Fruit fly (Drosophila melanogaster) whole organism, embryonic: ENCODE data around the gene Ciz1.
A peak's percentile ranks its signal among the peaks of the same experiment; 100 is the strongest.

Source experiments
- Aef1 ChIP-seq: fragments of 200-800 bp; sonication (Bioruptor generic); IDR thresholded peaks from 3 replicates; pipeline ENCODE4 v1.3.6; 2022; ENCODE audit warnings: missing biosample characterization, missing genetic modification characterization
- BtbVII ChIP-seq: fragments of 200-800 bp; sonication (Bioruptor generic); optimal IDR thresholded peaks from 3 replicates; lab custom pipeline; 2017; ENCODE audit warnings: missing biosample characterization, mild to moderate bottlenecking, missing genetic modification characterization
- CG10321 ChIP-seq: fragments of 200-800 bp; sonication (Bioruptor generic); IDR thresholded peaks from 2 replicates; pipeline ENCODE4 v1.3.6; 2022; ENCODE audit warnings: missing biosample characterization, missing genetic modification characterization
- CG11560 ChIP-seq: fragments of 200-800 bp; sonication (Bioruptor generic); IDR thresholded peaks from 3 replicates; pipeline ENCODE4 v1.3.6; 2022; ENCODE audit warnings: missing biosample characterization, missing genetic modification characterization
- CG12104 ChIP-seq: fragments of 200-800 bp; sonication (Bioruptor generic); optimal IDR thresholded peaks from 3 replicates; lab custom pipeline; 2016; ENCODE audit warnings: missing biosample characterization, missing genetic modification characterization
- CG12219 ChIP-seq: fragments of 200-800 bp; sonication (Bioruptor generic); optimal IDR thresholded peaks from 3 replicates; lab custom pipeline; 2018; ENCODE audit warnings: missing biosample characterization, mild to moderate bottlenecking, missing genetic modification characterization
- CG12236 ChIP-seq: fragments of 200-800 bp; sonication (Bioruptor generic); optimal IDR thresholded peaks from 2 replicates; lab custom pipeline; 2016; ENCODE audit warnings: missing biosample characterization, missing genetic modification characterization
- CG12769 ChIP-seq: fragments of 200-800 bp; sonication (Bioruptor generic); optimal IDR thresholded peaks from 2 replicates; lab custom pipeline; 2019; ENCODE audit warnings: missing biosample characterization, mild to moderate bottlenecking, missing genetic modification characterization, moderate library complexity
- CG14667 ChIP-seq: fragments of 200-800 bp; sonication (Bioruptor generic); IDR thresholded peaks from 2 replicates; pipeline ENCODE4 v1.3.6; 2022; ENCODE audit warnings: missing biosample characterization, missing genetic modification characterization
- CG14710 ChIP-seq: fragments of 200-800 bp; sonication (Bioruptor generic); optimal IDR thresholded peaks from 3 replicates; lab custom pipeline; 2019; ENCODE audit warnings: missing biosample characterization, mild to moderate bottlenecking, missing genetic modification characterization, moderate library complexity
- CG1603 ChIP-seq: fragments of 200-800 bp; sonication (Bioruptor generic); optimal IDR thresholded peaks from 2 replicates; lab custom pipeline; 2019; ENCODE audit warnings: missing biosample characterization, mild to moderate bottlenecking, missing genetic modification characterization, moderate library complexity
- CG17359 ChIP-seq: fragments of 200-800 bp; sonication (Bioruptor generic); optimal IDR thresholded peaks from 3 replicates; lab custom pipeline; 2018; ENCODE audit warnings: missing biosample characterization, mild to moderate bottlenecking, missing genetic modification characterization, moderate library complexity
- CG17568 ChIP-seq: fragments of 200-800 bp; sonication (Bioruptor generic); optimal IDR thresholded peaks from 2 replicates; lab custom pipeline; 2018; ENCODE audit warnings: missing biosample characterization, mild to moderate bottlenecking, missing genetic modification characterization, moderate library complexity
- CG17612 ChIP-seq: fragments of 200-800 bp; sonication (Bioruptor generic); IDR thresholded peaks from 2 replicates; pipeline ENCODE4 v1.3.6; 2022; ENCODE audit warnings: missing biosample characterization, missing genetic modification characterization
- CG30403 ChIP-seq: fragments of 200-800 bp; sonication (Bioruptor generic); optimal IDR thresholded peaks from 3 replicates; lab custom pipeline; 2016; ENCODE audit warnings: missing biosample characterization, missing genetic modification characterization
- CG32772 ChIP-seq: fragments of 200-800 bp; sonication (Bioruptor generic); IDR thresholded peaks from 2 replicates; pipeline ENCODE4 v1.3.6; 2022; ENCODE audit warnings: missing biosample characterization, missing genetic modification characterization
- CG3407 ChIP-seq: fragments of 200-800 bp; sonication (Bioruptor generic); optimal IDR thresholded peaks from 2 replicates; lab custom pipeline; 2018; ENCODE audit warnings: missing biosample characterization, mild to moderate bottlenecking, missing genetic modification characterization
- CG6683 ChIP-seq: fragments of 200-800 bp; sonication (Bioruptor generic); optimal IDR thresholded peaks from 2 replicates; lab custom pipeline; 2017; ENCODE audit warnings: missing biosample characterization, mild to moderate bottlenecking, missing genetic modification characterization, missing genetic modification reagents
- CG6791 ChIP-seq: fragments of 200-800 bp; sonication (Bioruptor generic); IDR thresholded peaks from 3 replicates; pipeline ENCODE4 v1.3.6; 2022; ENCODE audit warnings: missing biosample characterization, missing genetic modification characterization; ENCODE audit not compliant: partially characterized antibody
- CG6854 ChIP-seq: fragments of 200-800 bp; sonication (Bioruptor generic); optimal IDR thresholded peaks from 3 replicates; lab custom pipeline; 2017; ENCODE audit warnings: missing biosample characterization, mild to moderate bottlenecking, missing genetic modification characterization
- CG9876 ChIP-seq: fragments of 200-800 bp; sonication (Bioruptor generic); optimal IDR thresholded peaks from 2 replicates; lab custom pipeline; 2016; ENCODE audit warnings: missing biosample characterization, missing genetic modification characterization
- Deaf1 ChIP-seq: fragments of 200-800 bp; optimal IDR thresholded peaks from 3 replicates; lab custom pipeline; 2019; ENCODE audit warnings: missing biosample characterization, mild to moderate bottlenecking, missing genetic modification characterization, moderate library complexity
- E2f1 ChIP-seq: fragments of 200-800 bp; sonication (Bioruptor generic); IDR thresholded peaks from 2 replicates; pipeline ENCODE4 v1.3.6; 2022; ENCODE audit warnings: missing biosample characterization, missing genetic modification characterization
- H2.0 ChIP-seq: fragments of 200-800 bp; sonication (Bioruptor generic); IDR thresholded peaks from 2 replicates; pipeline ENCODE4 v1.3.6; 2022; ENCODE audit warnings: missing biosample characterization, missing genetic modification characterization
- HLH54F ChIP-seq: fragments of 200-800 bp; sonication (Bioruptor generic); optimal IDR thresholded peaks from 3 replicates; lab custom pipeline; 2016; ENCODE audit warnings: missing biosample characterization, missing genetic modification characterization
- HLHmδ ChIP-seq: fragments of 200-800 bp; sonication (Bioruptor generic); optimal IDR thresholded peaks from 2 replicates; lab custom pipeline; 2018; ENCODE audit warnings: missing biosample characterization, mild to moderate bottlenecking, missing genetic modification characterization, moderate library complexity
- NC2β ChIP-seq: fragments of 200-800 bp; sonication (Bioruptor generic); optimal IDR thresholded peaks from 2 replicates; lab custom pipeline; 2016; ENCODE audit warnings: missing biosample characterization, missing genetic modification characterization
- NFAT ChIP-seq: fragments of 200-800 bp; sonication (Bioruptor generic); IDR thresholded peaks from 2 replicates; pipeline ENCODE4 v1.3.6; 2022; ENCODE audit warnings: missing biosample characterization, missing genetic modification characterization
- Optix ChIP-seq: fragments of 200-800 bp; sonication (Bioruptor generic); IDR thresholded peaks from 3 replicates; pipeline ENCODE4 v1.3.6; 2022; ENCODE audit warnings: missing biosample characterization, missing genetic modification characterization
- Rfx ChIP-seq: fragments of 200-800 bp; sonication (Bioruptor generic); IDR thresholded peaks from 2 replicates; pipeline ENCODE4 v1.3.6; 2022; ENCODE audit warnings: missing biosample characterization, missing genetic modification characterization
- bbx ChIP-seq: fragments of 200-800 bp; sonication (Bioruptor generic); IDR thresholded peaks from 2 replicates; pipeline ENCODE4 v1.3.6; 2022; ENCODE audit warnings: missing biosample characterization, missing genetic modification characterization; ENCODE audit not compliant: partially characterized antibody
- bsh ChIP-seq, 2 experiments: fragments of 200-800 bp; sonication (Bioruptor generic); optimal IDR thresholded peaks; 2 replicates each; lab custom pipeline; 2017 to 2018; ENCODE audit warnings: mild to moderate bottlenecking in 2 of 2, missing biosample characterization in 2 of 2, missing genetic modification characterization in 2 of 2, moderate library complexity in 1 of 2
- grau ChIP-seq: fragments of 200-800 bp; optimal IDR thresholded peaks from 3 replicates; lab custom pipeline; 2019; ENCODE audit warnings: missing biosample characterization, mild to moderate bottlenecking, missing genetic modification characterization, moderate library complexity
- grn ChIP-seq: fragments of 200-800 bp; sonication (Bioruptor generic); optimal IDR thresholded peaks from 3 replicates; lab custom pipeline; 2017; ENCODE audit warnings: missing biosample characterization, missing genetic modification characterization
- gt ChIP-seq: fragments of 200-800 bp; sonication (Bioruptor generic); IDR thresholded peaks from 2 replicates; pipeline ENCODE4 v1.3.6; 2022; ENCODE audit warnings: missing biosample characterization, missing genetic modification characterization
- h ChIP-seq: fragments of >200 bp; optimal IDR thresholded peaks from 2 replicates; lab custom pipeline; 2017
- her ChIP-seq: fragments of 200-800 bp; sonication (Bioruptor generic); optimal IDR thresholded peaks from 2 replicates; lab custom pipeline; 2016; ENCODE audit warnings: missing biosample characterization, missing genetic modification characterization
- kay ChIP-seq: fragments of 200-800 bp; sonication (Bioruptor generic); optimal IDR thresholded peaks from 2 replicates; lab custom pipeline; 2016; ENCODE audit warnings: missing biosample characterization, missing genetic modification characterization
- maf-S ChIP-seq: fragments of 200-800 bp; sonication (Bioruptor generic); optimal IDR thresholded peaks from 2 replicates; lab custom pipeline; 2016; ENCODE audit warnings: missing biosample characterization, missing genetic modification characterization
- pb ChIP-seq: fragments of 200-800 bp; sonication (Bioruptor generic); optimal IDR thresholded peaks from 3 replicates; lab custom pipeline; 2016; ENCODE audit warnings: missing biosample characterization, missing genetic modification characterization
- pum ChIP-seq: fragments of 200-800 bp; sonication (Bioruptor generic); optimal IDR thresholded peaks from 2 replicates; lab custom pipeline; 2016; ENCODE audit warnings: missing biosample characterization, missing genetic modification characterization
- salm ChIP-seq: fragments of 200-800 bp; sonication (Bioruptor generic); optimal IDR thresholded peaks from 2 replicates; lab custom pipeline; 2018; ENCODE audit warnings: missing biosample characterization, mild to moderate bottlenecking, missing genetic modification characterization
- schlank ChIP-seq: fragments of 200-800 bp; sonication (Bioruptor generic); optimal IDR thresholded peaks from 2 replicates; lab custom pipeline; 2018; ENCODE audit warnings: missing biosample characterization, mild to moderate bottlenecking, missing genetic modification characterization
- sd ChIP-seq: fragments of 200-800 bp; sonication (Bioruptor generic); optimal IDR thresholded peaks from 3 replicates; lab custom pipeline; 2018; ENCODE audit warnings: missing biosample characterization, mild to moderate bottlenecking, missing genetic modification characterization, moderate library complexity
- sim ChIP-seq: fragments of 200-800 bp; sonication (Bioruptor generic); IDR thresholded peaks from 2 replicates; pipeline ENCODE4 v1.3.6; 2022; ENCODE audit warnings: missing biosample characterization, missing genetic modification characterization
- sna ChIP-seq: fragments of 200-800 bp; sonication (Bioruptor generic); IDR thresholded peaks from 2 replicates; pipeline ENCODE4 v1.3.6; 2022; ENCODE audit warnings: missing biosample characterization, missing genetic modification characterization; ENCODE audit not compliant: partially characterized antibody
- sqz ChIP-seq: fragments of 200-800 bp; sonication (Bioruptor generic); optimal IDR thresholded peaks from 3 replicates; lab custom pipeline; 2018; ENCODE audit warnings: missing biosample characterization, mild to moderate bottlenecking, missing genetic modification characterization
- tll ChIP-seq, 2 experiments: fragments of 200-800 bp in 1 of 2; fragments of >200 bp in 1 of 2; sonication (Bioruptor generic) in 1 of 2; optimal IDR thresholded peaks; 2 replicates each; lab custom pipeline; 2017 to 2019; ENCODE audit warnings: missing biosample characterization in 2 of 2, missing genetic modification characterization in 2 of 2, mild to moderate bottlenecking in 1 of 2, moderate library complexity in 1 of 2
- ttk ChIP-seq: fragments of 200-800 bp; sonication (Bioruptor generic); IDR thresholded peaks from 2 replicates; pipeline ENCODE4 v2.1.2; 2022; ENCODE audit warnings: missing biosample characterization, missing genetic modification characterization
- unc-4 ChIP-seq: fragments of 200-800 bp; sonication (Bioruptor generic); IDR thresholded peaks from 2 replicates; pipeline ENCODE4 v1.3.6; 2022; ENCODE audit warnings: missing biosample characterization, missing genetic modification characterization; ENCODE audit not compliant: partially characterized antibody
- wek ChIP-seq: fragments of 200-800 bp; sonication (Bioruptor generic); optimal IDR thresholded peaks from 3 replicates; lab custom pipeline; 2018; ENCODE audit warnings: missing biosample characterization, mild to moderate bottlenecking, missing genetic modification characterization, moderate library complexity

The Ciz1 gene

dm6 chr3L:9893983-9894382 lies 29.5 kb downstream of the Ciz1 start:
- TF ChIP-seq Aef1 (GFP tag; lab: Robert Waterston, UW) (no peak), ttk (GFP tag; lab: Robert Waterston, UW) (no peak), CG1603 (no peak), CG12104 (GFP tag; lab: Kevin White, UChicago) (no peak), sim (GFP tag; lab: Robert Waterston, UW) (no peak), CG14710 (tag; lab: Kevin White, UChicago) (no peak), CG6683 (no peak), pb (GFP tag; lab: Kevin White, UChicago) (no peak), H2.0 (no peak), E2f1 (GFP tag; lab: Robert Waterston, UW) (no peak), HLHmδ (GFP tag; lab: Kevin White, UChicago) (no peak), grau (no peak), sqz (GFP tag; lab: Kevin White, UChicago) (no peak), grn (no peak), CG6854 (GFP tag; lab: Kevin White, UChicago) (no peak), HLH54F (no peak), bsh (GFP tag; optimal IDR thresholded peaks at IDR 0.05; lab: Kevin White, UChicago) (no peak), BtbVII (GFP tag; lab: Kevin White, UChicago) (no peak)

- TF ChIP-seq schlank (tag; lab: Kevin White, UChicago) = no peak
- no peak for TF ChIP-seq her (GFP tag; lab: Kevin White, UChicago)
- no peak for TF ChIP-seq CG17359
- no peak for TF ChIP-seq CG12769 (tag; lab: Kevin White, UChicago)
- no peak for TF ChIP-seq sna
- TF ChIP-seq h = no peak
- no peak for TF ChIP-seq unc-4
- TF ChIP-seq tll (GFP tag; optimal IDR thresholded peaks at IDR 0.05; lab: Kevin White, UChicago) = no peak
- no peak for TF ChIP-seq Optix (GFP tag; lab: Robert Waterston, UW)
- no peak for TF ChIP-seq CG3407 (GFP tag; lab: Kevin White, UChicago)
- TF ChIP-seq CG12219 (GFP tag; lab: Kevin White, UChicago) = no peak
- TF ChIP-seq CG12236 = no peak
- no peak for TF ChIP-seq NC2β (GFP tag; lab: Kevin White, UChicago)
- no peak for TF ChIP-seq CG17568
- TF ChIP-seq CG17612 = no peak
- no peak for TF ChIP-seq CG30403
- no peak for TF ChIP-seq Rfx
- no peak for TF ChIP-seq CG6854 (GFP tag; lab: Kevin White, UChicago)
- TF ChIP-seq gt (GFP tag; lab: Robert Waterston, UW) = no peak
- TF ChIP-seq, all 482 proteins: peak for 0
These were observed 30.2 kb downstream of the Ciz1 start, which contains the start of the genes CG6709 and Hez for dm6 chr3L:9894643-9895042. TSS of gene CG6709 (minus strand) at chr3L:9894743. TSS of gene Hez (minus strand) at chr3L:9894743.

dm6 chr3L:9897164-9897783 lies 32.8 kb downstream of the Ciz1 start:
- TF ChIP-seq CG14667 (GFP tag; lab: Robert Waterston, UW) (no peak), CG10321 (GFP tag; lab: Robert Waterston, UW) (no peak), sd (tag; lab: Kevin White, UChicago) (peak; percentile 35), CG11560 (tag; lab: Robert Waterston, UW) (no peak), salm (tag; lab: Kevin White, UChicago) (no peak), CG6791 (GFP tag; lab: Robert Waterston, UW) (no peak), CG32772 (GFP tag; lab: Robert Waterston, UW) (no peak), Deaf1 (tag; lab: Kevin White, UChicago) (no peak), grn (no peak), NFAT (GFP tag; lab: Robert Waterston, UW) (no peak), bbx (GFP tag; lab: Robert Waterston, UW) (no peak), pum (no peak), CG9876 (GFP tag; lab: Kevin White, UChicago) (no peak), maf-S (GFP tag; lab: Kevin White, UChicago) (no peak), wek (GFP tag; lab: Kevin White, UChicago) (no peak), kay (GFP tag; lab: Kevin White, UChicago) (peak; percentile 7), her (GFP tag; lab: Kevin White, UChicago) (no peak)
